Worm (Caenorhabditis elegans): ENCODE data around the gene C47A10.16.

ce11 chrV:17755592-17755991 lies 9.4 kb downstream of the C47A10.16 start, which contains the start of gene pgp-9:
- no peak for TF ChIP-seq ztf-23 (GFP tag; IDR thresholded peaks at IDR 0.05)
- TF ChIP-seq cog-1 (tag; optimal IDR thresholded peaks at IDR 0.05), result no peak
- no peak for TF ChIP-seq klf-2 (GFP tag; conservative IDR thresholded peaks at IDR 0.05)
- TF ChIP-seq ztf-29 (GFP tag; IDR thresholded peaks at IDR 0.05), result no peak
- no peak for TF ChIP-seq T22C8.4 (GFP tag; IDR thresholded peaks at IDR 0.05)
- no peak for TF ChIP-seq flt-1 (GFP tag; IDR thresholded peaks at IDR 0.05)
- TF ChIP-seq tab-1 (GFP tag; IDR thresholded peaks at IDR 0.05), result no peak
- no peak for TF ChIP-seq ref-1 (GFP tag; conservative IDR thresholded peaks at IDR 0.05)
- TF ChIP-seq med-1 (GFP tag; optimal IDR thresholded peaks at IDR 0.05; ENCODE audit: insufficient read depth), result no peak
